Fruit fly (Drosophila melanogaster) whole organism, embryonic: ENCODE results near the gene Cdk1.

Experiments
- Awh ChIP-seq: fragments of 200-800 bp; sonication (Bioruptor generic); IDR thresholded peaks from 2 replicates; pipeline ENCODE4, ENCODE4 v1.3.6; 2022; ENCODE audit warnings: missing biosample characterization, missing genetic modification characterization
- BtbVII ChIP-seq: fragments of 200-800 bp; sonication (Bioruptor generic); optimal IDR thresholded peaks from 3 replicates; lab custom pipeline; 2017; ENCODE audit warnings: missing biosample characterization, mild to moderate bottlenecking, missing genetic modification characterization
- CG10565 ChIP-seq: fragments of 200-800 bp; sonication (Bioruptor generic); optimal IDR thresholded peaks from 3 replicates; lab custom pipeline; 2016; ENCODE audit warnings: missing biosample characterization, mild to moderate bottlenecking, missing genetic modification characterization
- CG12104 ChIP-seq: fragments of 200-800 bp; sonication (Bioruptor generic); optimal IDR thresholded peaks from 3 replicates; lab custom pipeline; 2016; ENCODE audit warnings: missing biosample characterization, missing genetic modification characterization
- CG13775 ChIP-seq: fragments of 200-800 bp; sonication (Bioruptor generic); optimal IDR thresholded peaks from 3 replicates; lab custom pipeline; 2017; ENCODE audit warnings: missing biosample characterization, mild to moderate bottlenecking, missing genetic modification characterization
- CG16779 ChIP-seq: fragments of 200-800 bp; sonication (Bioruptor generic); IDR thresholded peaks from 2 replicates; pipeline ENCODE4 v1.3.6; 2022; ENCODE audit warnings: missing biosample characterization, missing genetic modification characterization
- CG17186 ChIP-seq: fragments of 200-800 bp; sonication (Bioruptor generic); optimal IDR thresholded peaks from 3 replicates; lab custom pipeline; 2017; ENCODE audit warnings: missing biosample characterization, missing genetic modification reagents, missing genetic modification characterization
- CG17912 ChIP-seq: fragments of 200-800 bp; sonication (Bioruptor generic); optimal IDR thresholded peaks from 2 replicates; lab custom pipeline; 2018; ENCODE audit warnings: missing biosample characterization, mild to moderate bottlenecking, missing genetic modification characterization
- CG3995 ChIP-seq: fragments of 200-800 bp; sonication (Bioruptor generic); optimal IDR thresholded peaks from 3 replicates; lab custom pipeline; 2016; ENCODE audit warnings: missing biosample characterization, missing genetic modification characterization
- CG43689 ChIP-seq: fragments of 200-800 bp; sonication (Bioruptor generic); IDR thresholded peaks from 2 replicates; pipeline ENCODE4 v1.3.6; 2022; ENCODE audit warnings: missing biosample characterization, missing genetic modification characterization
- CG4730 ChIP-seq: fragments of 200-800 bp; sonication (Bioruptor generic); IDR thresholded peaks from 2 replicates; pipeline ENCODE4 v1.3.6; 2022; ENCODE audit warnings: missing biosample characterization, missing genetic modification characterization
- CG4820 ChIP-seq: fragments of 200-800 bp; sonication (Bioruptor generic); optimal IDR thresholded peaks from 3 replicates; lab custom pipeline; 2016; ENCODE audit warnings: missing biosample characterization, missing genetic modification characterization
- CG6854 ChIP-seq: fragments of 200-800 bp; sonication (Bioruptor generic); optimal IDR thresholded peaks from 3 replicates; lab custom pipeline; 2017; ENCODE audit warnings: missing biosample characterization, mild to moderate bottlenecking, missing genetic modification characterization
- CG7271 ChIP-seq: fragments of 200-800 bp; sonication (Bioruptor generic); optimal IDR thresholded peaks from 2 replicates; lab custom pipeline; 2018; ENCODE audit warnings: missing biosample characterization, mild to moderate bottlenecking, missing genetic modification characterization, moderate library complexity
- CG7839 ChIP-seq: fragments of 200-800 bp; sonication (Bioruptor generic); optimal IDR thresholded peaks from 3 replicates; lab custom pipeline; 2018; ENCODE audit warnings: missing biosample characterization, mild to moderate bottlenecking, missing genetic modification characterization, moderate library complexity
- CG8089 ChIP-seq: fragments of 200-800 bp; sonication (Bioruptor generic); optimal IDR thresholded peaks from 3 replicates; lab custom pipeline; 2016; ENCODE audit warnings: missing biosample characterization, missing genetic modification characterization
- D19A ChIP-seq: fragments of 200-800 bp; optimal IDR thresholded peaks from 3 replicates; lab custom pipeline; 2019; ENCODE audit warnings: missing biosample characterization, mild to moderate bottlenecking, missing genetic modification characterization, moderate library complexity
- Dip3 ChIP-seq: fragments of 200-800 bp; sonication (Bioruptor generic); optimal IDR thresholded peaks from 3 replicates; lab custom pipeline; 2016; ENCODE audit warnings: missing biosample characterization, missing genetic modification characterization
- Gug ChIP-seq: fragments of 200-800 bp; sonication (Bioruptor generic); IDR thresholded peaks from 4 replicates; pipeline ENCODE4 v1.3.6; 2022; ENCODE audit warnings: missing biosample characterization, missing genetic modification characterization
- Hmr ChIP-seq: fragments of 200-800 bp; sonication (Bioruptor generic); optimal IDR thresholded peaks from 3 replicates; lab custom pipeline; 2017; ENCODE audit warnings: mild to moderate bottlenecking, missing biosample characterization, missing genetic modification reagents, missing genetic modification characterization
- Mrtf ChIP-seq: fragments of 200-800 bp; sonication (Bioruptor generic); IDR thresholded peaks from 3 replicates; pipeline ENCODE4 v1.3.6; 2022; ENCODE audit warnings: missing biosample characterization, missing genetic modification characterization
- Opbp ChIP-seq: fragments of 200-800 bp; sonication (Bioruptor generic); IDR thresholded peaks from 3 replicates; pipeline ENCODE4 v1.3.6; 2022; ENCODE audit warnings: missing biosample characterization, missing genetic modification characterization; ENCODE audit not compliant: partially characterized antibody
- Stat92E ChIP-seq, 3 experiments: fragments of >200 bp in 2 of 3; fragments of 200-800 bp in 1 of 3; sonication (Bioruptor generic) in 1 of 3; optimal IDR thresholded peaks; 2 replicates each; lab custom pipeline; 2017 to 2019; ENCODE audit warnings: missing biosample characterization in 3 of 3, missing genetic modification characterization in 3 of 3, mild to moderate bottlenecking in 1 of 3, moderate library complexity in 1 of 3
- ap ChIP-seq: fragments of 200-800 bp; sonication (Bioruptor generic); IDR thresholded peaks from 2 replicates; pipeline ENCODE4 v1.3.6; 2022; ENCODE audit warnings: missing biosample characterization, missing genetic modification characterization
- bigmax ChIP-seq: fragments of 200-800 bp; sonication (Bioruptor generic); optimal IDR thresholded peaks from 2 replicates; lab custom pipeline; 2018; ENCODE audit warnings: missing biosample characterization, mild to moderate bottlenecking, missing genetic modification characterization
- dmrt11E ChIP-seq: fragments of 200-800 bp; sonication (Bioruptor generic); optimal IDR thresholded peaks from 3 replicates; lab custom pipeline; 2018; ENCODE audit warnings: missing biosample characterization, mild to moderate bottlenecking, missing genetic modification characterization, moderate library complexity
- ewg ChIP-seq: fragments of 200-800 bp; sonication (Bioruptor generic); optimal IDR thresholded peaks from 3 replicates; lab custom pipeline; 2017; ENCODE audit warnings: mild to moderate bottlenecking, missing biosample characterization, missing genetic modification reagents, missing genetic modification characterization
- fd3F ChIP-seq: fragments of 200-800 bp; sonication (Bioruptor generic); optimal IDR thresholded peaks from 2 replicates; lab custom pipeline; 2018; ENCODE audit warnings: missing biosample characterization, mild to moderate bottlenecking, missing genetic modification characterization, moderate library complexity
- gro ChIP-seq: fragments of 200-800 bp; sonication (Bioruptor generic); optimal IDR thresholded peaks from 2 replicates; lab custom pipeline; 2016; ENCODE audit warnings: missing biosample characterization, missing genetic modification characterization
- inv ChIP-seq: fragments of 200-800 bp; sonication (Bioruptor generic); IDR thresholded peaks from 2 replicates; pipeline ENCODE4 v1.3.6; 2022; ENCODE audit warnings: missing biosample characterization, missing genetic modification characterization; ENCODE audit not compliant: partially characterized antibody
- kni ChIP-seq: fragments of 200-800 bp; sonication (Bioruptor generic); optimal IDR thresholded peaks from 3 replicates; lab custom pipeline; 2017; ENCODE audit warnings: mild to moderate bottlenecking, missing biosample characterization, missing genetic modification reagents, missing genetic modification characterization
- luna ChIP-seq: fragments of 200-800 bp; sonication (Bioruptor generic); optimal IDR thresholded peaks from 2 replicates; lab custom pipeline; 2016; ENCODE audit warnings: missing biosample characterization, missing genetic modification characterization
- oc ChIP-seq: fragments of 200-800 bp; sonication (Bioruptor generic); optimal IDR thresholded peaks from 2 replicates; lab custom pipeline; 2018; ENCODE audit warnings: missing biosample characterization, mild to moderate bottlenecking, missing genetic modification characterization, moderate library complexity
- odd ChIP-seq: fragments of 200-800 bp; sonication (Bioruptor generic); optimal IDR thresholded peaks from 2 replicates; lab custom pipeline; 2017; ENCODE audit warnings: missing biosample characterization, mild to moderate bottlenecking, missing genetic modification characterization
- pb ChIP-seq: fragments of 200-800 bp; sonication (Bioruptor generic); optimal IDR thresholded peaks from 3 replicates; lab custom pipeline; 2016; ENCODE audit warnings: missing biosample characterization, missing genetic modification characterization
- pita ChIP-seq: fragments of 200-800 bp; sonication (Bioruptor generic); optimal IDR thresholded peaks from 2 replicates; lab custom pipeline; 2017; ENCODE audit warnings: missing biosample characterization, mild to moderate bottlenecking, missing genetic modification characterization
- pnt ChIP-seq: fragments of 200-800 bp; sonication (Bioruptor generic); optimal IDR thresholded peaks from 3 replicates; lab custom pipeline; 2016; ENCODE audit warnings: missing biosample characterization, missing genetic modification characterization
- psq ChIP-seq: fragments of 200-800 bp; sonication (Bioruptor generic); optimal IDR thresholded peaks from 2 replicates; lab custom pipeline; 2017; ENCODE audit warnings: missing biosample characterization, missing genetic modification characterization
- pum ChIP-seq: fragments of 200-800 bp; sonication (Bioruptor generic); optimal IDR thresholded peaks from 2 replicates; lab custom pipeline; 2016; ENCODE audit warnings: missing biosample characterization, missing genetic modification characterization
- sc ChIP-seq, 3 experiments: fragments of >200 bp in 2 of 3; fragments of 200-800 bp in 1 of 3; sonication (Bioruptor generic) in 1 of 3; optimal IDR thresholded peaks; 2 replicates in 2 of 3; 3 replicates in 1 of 3; lab custom pipeline; 2017; ENCODE audit warnings: mild to moderate bottlenecking in 1 of 3, missing biosample characterization in 1 of 3, missing genetic modification characterization in 1 of 3, missing genetic modification reagents in 1 of 3
- sens ChIP-seq: fragments of 200-800 bp; sonication (Bioruptor generic); peaks from one replicate; lab custom pipeline; 2016; ENCODE audit warnings: missing biosample characterization, missing genetic modification characterization
- sim ChIP-seq: fragments of 200-800 bp; sonication (Bioruptor generic); IDR thresholded peaks from 2 replicates; pipeline ENCODE4 v1.3.6; 2022; ENCODE audit warnings: missing biosample characterization, missing genetic modification characterization
- sisA ChIP-seq: fragments of 200-800 bp; sonication (Bioruptor generic); IDR thresholded peaks from 2 replicates; pipeline ENCODE4 v1.3.6; 2022; ENCODE audit warnings: missing biosample characterization, missing genetic modification characterization
- sr ChIP-seq: fragments of 200-800 bp; sonication (Bioruptor generic); IDR thresholded peaks from 3 replicates; pipeline ENCODE4 v1.3.6; 2022; ENCODE audit warnings: missing biosample characterization, missing genetic modification characterization
- toy ChIP-seq: fragments of 200-800 bp; sonication (Bioruptor generic); IDR thresholded peaks from 2 replicates; pipeline ENCODE4 v1.3.6; 2022; ENCODE audit warnings: missing biosample characterization, missing genetic modification characterization
- trh ChIP-seq: fragments of 200-800 bp; sonication (Bioruptor generic); optimal IDR thresholded peaks from 2 replicates; lab custom pipeline; 2016; ENCODE audit warnings: missing biosample characterization, missing genetic modification characterization
- tx ChIP-seq: fragments of 200-800 bp; sonication (Bioruptor generic); optimal IDR thresholded peaks from 2 replicates; lab custom pipeline; 2016; ENCODE audit warnings: missing biosample characterization, missing genetic modification characterization
- zen2 ChIP-seq: fragments of 200-800 bp; sonication (Bioruptor generic); IDR thresholded peaks from 3 replicates; pipeline ENCODE4 v1.3.6; 2022; ENCODE audit warnings: missing biosample characterization, missing genetic modification characterization; ENCODE audit not compliant: partially characterized antibody

Gene Cdk1

dm6 chr2L:10387869-10388726 is 2.0 kb upstream of the Cdk1 start, which contains the start of gene da (continued):
- no peak for TF ChIP-seq sim (GFP tag; lab: Robert Waterston, UW)
- no peak for TF ChIP-seq CG10565 (GFP tag; lab: Kevin White, UChicago)
- TF ChIP-seq CG43689 (GFP tag; lab: Robert Waterston, UW): no peak
- TF ChIP-seq pnt (GFP tag; lab: Kevin White, UChicago): peak; percentile 26
- peak; percentile 63 for TF ChIP-seq Hmr (GFP tag; lab: Kevin White, UChicago)
- TF ChIP-seq CG13775: peak; percentile 49
- peak; percentile 45 for TF ChIP-seq Dip3 (GFP tag; lab: Kevin White, UChicago)
- TF ChIP-seq odd (GFP tag; lab: Kevin White, UChicago): peak; percentile 23
- peak; percentile 32 for TF ChIP-seq CG8089 (GFP tag; lab: Kevin White, UChicago)
- no peak for TF ChIP-seq CG16779
- TF ChIP-seq luna (GFP tag; lab: Kevin White, UChicago): no peak
- no peak for TF ChIP-seq Stat92E (GFP tag; optimal IDR thresholded peaks at IDR 0.05; lab: Kevin White, UChicago)
- TF ChIP-seq dmrt11E: peak; percentile 65
- TF ChIP-seq toy (GFP tag; lab: Robert Waterston, UW): no peak
- no peak for TF ChIP-seq CG4730 (GFP tag; lab: Robert Waterston, UW)
- TF ChIP-seq pum (GFP tag; lab: Kevin White, UChicago): peak; percentile 56
- peak; percentile 47; the same call in 1 of the 3 replicates for TF ChIP-seq Opbp (GFP tag; lab: Robert Waterston, UW)
- no peak for TF ChIP-seq ap
- peak; percentile 52; the same call in 1 of the 2 replicates for TF ChIP-seq Awh
- TF ChIP-seq CG3995 (GFP tag; lab: Kevin White, UChicago): peak; percentile 63
- TF ChIP-seq CG7839 (tag; lab: Kevin White, UChicago): peak; percentile 61
- no peak for TF ChIP-seq psq (GFP tag; lab: Kevin White, UChicago)
- no peak; the same call in 2 of the 3 replicates for TF ChIP-seq Mrtf
- TF ChIP-seq ewg (GFP tag; lab: Kevin White, UChicago): no peak
- TF ChIP-seq CG17186 (GFP tag; lab: Kevin White, UChicago): peak; percentile 79
- TF ChIP-seq pita (GFP tag; lab: Kevin White, UChicago): no peak
- TF ChIP-seq inv (GFP tag; lab: Robert Waterston, UW): peak; percentile 33; the same call in 1 of the 2 replicates
- peak; percentile 32 for TF ChIP-seq bigmax (GFP tag; lab: Kevin White, UChicago)
- TF ChIP-seq kni: no peak
- peak; percentile 61 for TF ChIP-seq gro (GFP tag; lab: Kevin White, UChicago)
- TF ChIP-seq pb (GFP tag; lab: Kevin White, UChicago): no peak
- peak; percentile 75 for TF ChIP-seq D19A (tag; lab: Kevin White, UChicago)
- TF ChIP-seq CG7271 (tag; lab: Kevin White, UChicago): peak; percentile 3
- peak; percentile 19 for TF ChIP-seq BtbVII
- TF ChIP-seq trh (GFP tag; lab: Kevin White, UChicago): no peak
- TF ChIP-seq oc: no peak
- no peak for TF ChIP-seq CG12104 (GFP tag; lab: Kevin White, UChicago)
- peak; percentile 38 for TF ChIP-seq CG6854
- TF ChIP-seq sr (GFP tag; lab: Robert Waterston, UW): no peak
- TF ChIP-seq sens (GFP tag; lab: Kevin White, UChicago): peak; percentile 94
- TF ChIP-seq CG4820 (GFP tag; lab: Kevin White, UChicago): peak; percentile 35
- TF ChIP-seq zen2 (GFP tag; lab: Robert Waterston, UW): no peak
- TF ChIP-seq CG17912: peak; percentile 32
- peak; percentile 35 for TF ChIP-seq fd3F (GFP tag; lab: Kevin White, UChicago)
- TF ChIP-seq sc (optimal IDR thresholded peaks at IDR 0.05; lab: Kevin White, UChicago): no peak
- no peak for TF ChIP-seq sc (GFP tag; optimal IDR thresholded peaks at IDR 0.05; lab: Kevin White, UChicago)
- peak; percentile 62; the same call in 3 of the 4 replicates for TF ChIP-seq Gug (GFP tag; lab: Robert Waterston, UW)
- TF ChIP-seq tx (GFP tag; lab: Kevin White, UChicago): peak; percentile 44
- TF ChIP-seq sisA: no peak; the same call in 1 of the 2 replicates
